Fruit fly (Drosophila melanogaster) whole organism, embryonic: Measurements from ENCODE around the gene MED15.

Experiments used
- ATbp ChIP-seq: fragments of 200-800 bp; sonication (Bioruptor generic); optimal IDR thresholded peaks from 2 replicates; lab custom pipeline; 2017; ENCODE audit warnings: missing biosample characterization, mild to moderate bottlenecking, missing genetic modification characterization, missing genetic modification reagents
- Antp ChIP-seq: fragments of 200-800 bp; sonication (Bioruptor generic); optimal IDR thresholded peaks from 3 replicates; lab custom pipeline; 2016; ENCODE audit warnings: missing biosample characterization, missing genetic modification characterization
- Bgb ChIP-seq: fragments of 200-800 bp; sonication (Bioruptor generic); IDR thresholded peaks from 2 replicates; pipeline ENCODE4 v1.3.6; 2022; ENCODE audit warnings: missing biosample characterization, missing genetic modification characterization; ENCODE audit not compliant: partially characterized antibody
- CG10543 ChIP-seq: fragments of 200-800 bp; sonication (Bioruptor generic); optimal IDR thresholded peaks from 3 replicates; lab custom pipeline; 2017; ENCODE audit warnings: missing biosample characterization, mild to moderate bottlenecking, missing genetic modification characterization, moderate library complexity
- CG11723 ChIP-seq: fragments of 200-800 bp; sonication (Bioruptor generic); optimal IDR thresholded peaks from 2 replicates; lab custom pipeline; 2017; ENCODE audit warnings: missing biosample characterization, mild to moderate bottlenecking, missing genetic modification characterization
- CG12155 ChIP-seq: fragments of 200-800 bp; sonication (Bioruptor generic); optimal IDR thresholded peaks from 3 replicates; lab custom pipeline; 2016; ENCODE audit warnings: missing biosample characterization, missing genetic modification characterization
- CG1233 ChIP-seq: fragments of 200-800 bp; sonication (Bioruptor generic); optimal IDR thresholded peaks from 4 replicates; lab custom pipeline; 2018; ENCODE audit warnings: missing biosample characterization, mild to moderate bottlenecking, missing genetic modification characterization
- CG12744 ChIP-seq: fragments of 200-800 bp; sonication (Bioruptor generic); optimal IDR thresholded peaks from 2 replicates; lab custom pipeline; 2016; ENCODE audit warnings: missing biosample characterization, missing genetic modification characterization
- CG13624 ChIP-seq: fragments of 200-800 bp; sonication (Bioruptor generic); optimal IDR thresholded peaks from 2 replicates; lab custom pipeline; 2016; ENCODE audit warnings: missing biosample characterization, missing genetic modification characterization
- CG14441 ChIP-seq: fragments of 200-800 bp; sonication (Bioruptor generic); IDR thresholded peaks from 2 replicates; pipeline ENCODE4 v1.3.6; 2022; ENCODE audit warnings: missing biosample characterization, missing genetic modification characterization
- CG17612 ChIP-seq: fragments of 200-800 bp; sonication (Bioruptor generic); IDR thresholded peaks from 2 replicates; pipeline ENCODE4 v1.3.6; 2022; ENCODE audit warnings: missing biosample characterization, missing genetic modification characterization
- CG30431 ChIP-seq: fragments of 200-800 bp; sonication (Bioruptor generic); optimal IDR thresholded peaks from 2 replicates; lab custom pipeline; 2017; ENCODE audit warnings: missing biosample characterization, missing genetic modification characterization
- CG32772 ChIP-seq: fragments of 200-800 bp; sonication (Bioruptor generic); IDR thresholded peaks from 2 replicates; pipeline ENCODE4 v1.3.6; 2022; ENCODE audit warnings: missing biosample characterization, missing genetic modification characterization
- CG3281 ChIP-seq: fragments of 200-800 bp; sonication (Bioruptor generic); optimal IDR thresholded peaks from 3 replicates; lab custom pipeline; 2017; ENCODE audit warnings: missing biosample characterization, mild to moderate bottlenecking, missing genetic modification characterization
- CG4282 ChIP-seq: fragments of 200-800 bp; sonication (Bioruptor generic); optimal IDR thresholded peaks from 2 replicates; lab custom pipeline; 2016; ENCODE audit warnings: missing biosample characterization, missing genetic modification characterization
- CG4820 ChIP-seq: fragments of 200-800 bp; sonication (Bioruptor generic); optimal IDR thresholded peaks from 3 replicates; lab custom pipeline; 2016; ENCODE audit warnings: missing biosample characterization, missing genetic modification characterization
- CG6765 ChIP-seq: fragments of 200-800 bp; sonication (Bioruptor generic); optimal IDR thresholded peaks from 3 replicates; lab custom pipeline; 2017; ENCODE audit warnings: missing biosample characterization, mild to moderate bottlenecking, missing genetic modification characterization
- CG7786 ChIP-seq: fragments of 200-800 bp; sonication (Bioruptor generic); optimal IDR thresholded peaks from 2 replicates; lab custom pipeline; 2016; ENCODE audit warnings: missing biosample characterization, missing genetic modification characterization
- CG7839 ChIP-seq: fragments of 200-800 bp; sonication (Bioruptor generic); optimal IDR thresholded peaks from 3 replicates; lab custom pipeline; 2018; ENCODE audit warnings: missing biosample characterization, mild to moderate bottlenecking, missing genetic modification characterization, moderate library complexity
- CG8924 ChIP-seq: fragments of 200-800 bp; optimal IDR thresholded peaks from 3 replicates; lab custom pipeline; 2019; ENCODE audit warnings: missing biosample characterization, mild to moderate bottlenecking, missing genetic modification characterization, moderate library complexity
- CG9797 ChIP-seq: fragments of 200-800 bp; sonication (Bioruptor generic); optimal IDR thresholded peaks from 3 replicates; lab custom pipeline; 2018; ENCODE audit warnings: missing biosample characterization, mild to moderate bottlenecking, missing genetic modification characterization
- Chrac-16 ChIP-seq: fragments of 200-800 bp; sonication (Bioruptor generic); optimal IDR thresholded peaks from 3 replicates; lab custom pipeline; 2016; ENCODE audit warnings: missing biosample characterization, missing genetic modification characterization
- Dad ChIP-seq: fragments of 200-800 bp; sonication (Bioruptor generic); optimal IDR thresholded peaks from 3 replicates; lab custom pipeline; 2016; ENCODE audit warnings: missing biosample characterization, missing genetic modification characterization
- Dek ChIP-seq: fragments of 200-800 bp; sonication (Bioruptor generic); optimal IDR thresholded peaks from 3 replicates; lab custom pipeline; 2019; ENCODE audit warnings: missing biosample characterization, mild to moderate bottlenecking, missing genetic modification characterization, moderate library complexity
- E2f1 ChIP-seq: fragments of 200-800 bp; sonication (Bioruptor generic); IDR thresholded peaks from 2 replicates; pipeline ENCODE4 v1.3.6; 2022; ENCODE audit warnings: missing biosample characterization, missing genetic modification characterization
- HmgZ ChIP-seq: fragments of 200-800 bp; sonication (Bioruptor generic); optimal IDR thresholded peaks from 2 replicates; lab custom pipeline; 2018; ENCODE audit warnings: missing biosample characterization, mild to moderate bottlenecking, missing genetic modification characterization
- Sox100B ChIP-seq: fragments of 200-800 bp; sonication (Bioruptor generic); optimal IDR thresholded peaks from 3 replicates; lab custom pipeline; 2018; ENCODE audit warnings: missing biosample characterization, mild to moderate bottlenecking, missing genetic modification characterization
- Stat92E ChIP-seq, 3 experiments: fragments of >200 bp in 2 of 3; fragments of 200-800 bp in 1 of 3; sonication (Bioruptor generic) in 1 of 3; optimal IDR thresholded peaks; 2 replicates each; lab custom pipeline; 2017 to 2019; ENCODE audit warnings: missing biosample characterization in 3 of 3, missing genetic modification characterization in 3 of 3, mild to moderate bottlenecking in 1 of 3, moderate library complexity in 1 of 3
- Taf1 ChIP-seq: fragments of 200-800 bp; sonication (Bioruptor generic); IDR thresholded peaks from 2 replicates; pipeline ENCODE4 v1.3.6; 2022; ENCODE audit warnings: missing biosample characterization, missing genetic modification characterization
- amos ChIP-seq: fragments of 200-800 bp; sonication (Bioruptor generic); IDR thresholded peaks from 2 replicates; pipeline ENCODE4 v1.3.6; 2022; ENCODE audit warnings: missing biosample characterization, missing genetic modification characterization; ENCODE audit not compliant: partially characterized antibody
- ato ChIP-seq: fragments of 200-800 bp; sonication (Bioruptor generic); IDR thresholded peaks from 2 replicates; pipeline ENCODE4 v1.3.6; 2022; ENCODE audit warnings: missing biosample characterization, missing genetic modification characterization; ENCODE audit not compliant: partially characterized antibody
- az2 ChIP-seq: fragments of 200-800 bp; sonication (Bioruptor generic); optimal IDR thresholded peaks from 3 replicates; lab custom pipeline; 2016; ENCODE audit warnings: missing biosample characterization, missing genetic modification characterization
- bab2 ChIP-seq: fragments of 200-800 bp; sonication (Bioruptor generic); optimal IDR thresholded peaks from 2 replicates; lab custom pipeline; 2016; ENCODE audit warnings: missing biosample characterization, missing genetic modification characterization
- crp ChIP-seq, 2 experiments: fragments of 200-800 bp; sonication (Bioruptor generic); optimal IDR thresholded peaks; 2 replicates in 1 of 2; 3 replicates in 1 of 2; lab custom pipeline; 2017; ENCODE audit warnings: missing biosample characterization in 2 of 2, missing genetic modification characterization in 2 of 2, mild to moderate bottlenecking in 1 of 2, moderate library complexity in 1 of 2
- eyg ChIP-seq: fragments of 200-800 bp; sonication (Bioruptor generic); optimal IDR thresholded peaks from 3 replicates; lab custom pipeline; 2016; ENCODE audit warnings: missing biosample characterization, missing genetic modification characterization
- fru ChIP-seq: fragments of >200 bp; optimal IDR thresholded peaks from 2 replicates; lab custom pipeline; 2017
- grn ChIP-seq: fragments of 200-800 bp; sonication (Bioruptor generic); optimal IDR thresholded peaks from 3 replicates; lab custom pipeline; 2017; ENCODE audit warnings: missing biosample characterization, missing genetic modification characterization
- klu ChIP-seq: fragments of 200-800 bp; sonication (Bioruptor generic); IDR thresholded peaks from 2 replicates; pipeline ENCODE4 v1.3.6; 2022; ENCODE audit warnings: missing biosample characterization, missing genetic modification characterization
- kni ChIP-seq: fragments of 200-800 bp; sonication (Bioruptor generic); optimal IDR thresholded peaks from 3 replicates; lab custom pipeline; 2017; ENCODE audit warnings: mild to moderate bottlenecking, missing biosample characterization, missing genetic modification reagents, missing genetic modification characterization
- nerfin-2 ChIP-seq: fragments of 200-800 bp; sonication (Bioruptor generic); IDR thresholded peaks from 2 replicates; pipeline ENCODE4 v1.3.6; 2022; ENCODE audit warnings: missing biosample characterization, missing genetic modification characterization; ENCODE audit not compliant: partially characterized antibody
- onecut ChIP-seq: fragments of 200-800 bp; sonication (Bioruptor generic); IDR thresholded peaks from 2 replicates; pipeline ENCODE4 v1.3.6; 2022; ENCODE audit warnings: missing biosample characterization, missing genetic modification characterization
- pita ChIP-seq: fragments of 200-800 bp; sonication (Bioruptor generic); optimal IDR thresholded peaks from 2 replicates; lab custom pipeline; 2017; ENCODE audit warnings: missing biosample characterization, mild to moderate bottlenecking, missing genetic modification characterization
- sc ChIP-seq, 3 experiments: fragments of >200 bp in 2 of 3; fragments of 200-800 bp in 1 of 3; sonication (Bioruptor generic) in 1 of 3; optimal IDR thresholded peaks; 2 replicates in 2 of 3; 3 replicates in 1 of 3; lab custom pipeline; 2017; ENCODE audit warnings: mild to moderate bottlenecking in 1 of 3, missing biosample characterization in 1 of 3, missing genetic modification characterization in 1 of 3, missing genetic modification reagents in 1 of 3
- slou ChIP-seq: fragments of 200-800 bp; sonication (Bioruptor generic); optimal IDR thresholded peaks from 3 replicates; lab custom pipeline; 2016; ENCODE audit warnings: missing biosample characterization, missing genetic modification characterization
- sob ChIP-seq: fragments of 200-800 bp; sonication (Bioruptor generic); IDR thresholded peaks from 2 replicates; pipeline ENCODE4 v1.3.6; 2022; ENCODE audit warnings: missing biosample characterization, missing genetic modification characterization
- sr ChIP-seq: fragments of 200-800 bp; sonication (Bioruptor generic); IDR thresholded peaks from 3 replicates; pipeline ENCODE4 v1.3.6; 2022; ENCODE audit warnings: missing biosample characterization, missing genetic modification characterization
- sug ChIP-seq: fragments of 200-800 bp; optimal IDR thresholded peaks from 2 replicates; lab custom pipeline; 2019; ENCODE audit warnings: missing biosample characterization, mild to moderate bottlenecking, missing genetic modification characterization, moderate library complexity
- unc-4 ChIP-seq: fragments of 200-800 bp; sonication (Bioruptor generic); IDR thresholded peaks from 2 replicates; pipeline ENCODE4 v1.3.6; 2022; ENCODE audit warnings: missing biosample characterization, missing genetic modification characterization; ENCODE audit not compliant: partially characterized antibody
- vnd ChIP-seq: fragments of 200-800 bp; sonication (Bioruptor generic); IDR thresholded peaks from 3 replicates; pipeline ENCODE4 v1.3.6; 2022; ENCODE audit warnings: missing biosample characterization, missing genetic modification characterization; ENCODE audit not compliant: partially characterized antibody

The MED15 gene

dm6 chr2L:521940-522632 lies 49.3 kb downstream of the MED15 start (continued):
- TF ChIP-seq CG4282 (GFP tag; lab: Kevin White, UChicago) (no peak), HmgZ (tag; lab: Kevin White, UChicago) (no peak), az2 (GFP tag; lab: Kevin White, UChicago) (peak; percentile 77), Antp (GFP tag; lab: Kevin White, UChicago) (peak; percentile 27), E2f1 (peak; percentile 86), pita (GFP tag; lab: Kevin White, UChicago) (no peak), CG12744 (GFP tag; lab: Kevin White, UChicago) (peak; percentile 52), sc (optimal IDR thresholded peaks at IDR 0.05; lab: Kevin White, UChicago) (no peak), sc (GFP tag; optimal IDR thresholded peaks at IDR 0.05; lab: Kevin White, UChicago) (peak; percentile 73), ATbp (peak; percentile 80), CG14441 (peak; percentile 89), CG3281 (peak; percentile 61), crp (GFP tag; optimal IDR thresholded peaks at IDR 0.05; lab: Kevin White, UChicago) (no peak), nerfin-2 (GFP tag; lab: Robert Waterston, UW) (no peak), sr (GFP tag; lab: Robert Waterston, UW) (peak; percentile 71; the same call in 1 of the 3 replicates), onecut (GFP tag; lab: Robert Waterston, UW) (peak; percentile 72), Sox100B (GFP tag; lab: Kevin White, UChicago) (peak; percentile 56), sug (tag; lab: Kevin White, UChicago) (no peak), CG30431 (peak; percentile 55), Stat92E (GFP tag; optimal IDR thresholded peaks at IDR 0.05; lab: Kevin White, UChicago) (peak in 1 of 3 experiments; percentile 58), Dad (no peak), ato (GFP tag; lab: Robert Waterston, UW) (no peak), CG11723 (peak; percentile 33), CG8924 (tag; lab: Kevin White, UChicago) (peak; percentile 75), Taf1 (GFP tag; lab: Robert Waterston, UW) (no peak), kni (GFP tag; lab: Kevin White, UChicago) (no peak), grn (GFP tag; lab: Kevin White, UChicago) (no peak), eyg (no peak), CG7786 (GFP tag; lab: Kevin White, UChicago) (peak; percentile 27), slou (no peak), CG13624 (GFP tag; lab: Kevin White, UChicago) (no peak), sob (GFP tag; lab: Robert Waterston, UW) (peak; percentile 68), vnd (no peak), CG7839 (tag; lab: Kevin White, UChicago) (peak; percentile 83), Dek (tag; lab: Kevin White, UChicago) (peak; percentile 28), Bgb (no peak), klu (GFP tag; lab: Robert Waterston, UW) (no peak; the same call in 1 of the 2 replicates), CG4820 (GFP tag; lab: Kevin White, UChicago) (peak; percentile 69), CG10543 (GFP tag; lab: Kevin White, UChicago) (no peak), CG6765 (GFP tag; lab: Kevin White, UChicago) (no peak), Chrac-16 (peak; percentile 79), CG32772 (GFP tag; lab: Robert Waterston, UW) (peak; percentile 79), amos (no peak), CG12155 (GFP tag; lab: Kevin White, UChicago) (peak; percentile 47), fru (lab: Kevin White, UChicago) (no peak), CG17612 (GFP tag; lab: Robert Waterston, UW) (peak; percentile 37; the same call in 1 of the 2 replicates), CG9797 (GFP tag; lab: Kevin White, UChicago) (no peak), CG1233 (GFP tag; lab: Kevin White, UChicago) (peak; percentile 69), bab2 (GFP tag; lab: Kevin White, UChicago) (no peak), unc-4 (GFP tag; lab: Robert Waterston, UW) (no peak)
